Fruit fly (Drosophila melanogaster): ENCODE results near the gene beta4GalNAcTB.

beta4GalNAcTB gene

dm6 chr3R:29072834-29073233, 39.0 kb upstream of the beta4GalNAcTB start (continued):
- TF ChIP-seq Hr4 (GFP tag; optimal IDR thresholded peaks at IDR 0.05): no peak

dm6 chr3R:29071141-29071540, 37.3 kb upstream of the beta4GalNAcTB start:
- no peak for TF ChIP-seq lz (GFP tag; optimal IDR thresholded peaks at IDR 0.05)
- no peak for TF ChIP-seq Hr39 (GFP tag; optimal IDR thresholded peaks at IDR 0.05)
- no peak for TF ChIP-seq Met (GFP tag; optimal IDR thresholded peaks at IDR 0.05)
- no peak for TF ChIP-seq Hr38 (GFP tag; optimal IDR thresholded peaks at IDR 0.05)
- TF ChIP-seq CG8119 (GFP tag; IDR thresholded peaks at IDR 0.05): no peak
- TF ChIP-seq Gug (GFP tag; IDR thresholded peaks at IDR 0.05): no peak
- no peak for TF ChIP-seq topi (GFP tag; optimal IDR thresholded peaks at IDR 0.05)
- TF ChIP-seq CG6808 (GFP tag; optimal IDR thresholded peaks at IDR 0.05): no peak
- no peak for TF ChIP-seq Hr4 (GFP tag; optimal IDR thresholded peaks at IDR 0.05)
- no peak for TF ChIP-seq acj6 (GFP tag; optimal IDR thresholded peaks at IDR 0.05)
- TF ChIP-seq CG3919 (GFP tag; optimal IDR thresholded peaks at IDR 0.05): no peak
- TF ChIP-seq Sox102F (GFP tag; optimal IDR thresholded peaks at IDR 0.05): no peak
- TF ChIP-seq Ets96B (tag; optimal IDR thresholded peaks at IDR 0.05): no peak
- TF ChIP-seq CG7368 (GFP tag; optimal IDR thresholded peaks at IDR 0.05): no peak
- TF ChIP-seq fkh (GFP tag; optimal IDR thresholded peaks at IDR 0.05): peak; percentile 66
- no peak for TF ChIP-seq ss (GFP tag; optimal IDR thresholded peaks at IDR 0.05)
- TF ChIP-seq vri (GFP tag; optimal IDR thresholded peaks at IDR 0.05): peak; percentile 17
- TF ChIP-seq spab (GFP tag; optimal IDR thresholded peaks at IDR 0.05): no peak
- TF ChIP-seq svp (GFP tag): peak; percentile 40
- no peak for TF ChIP-seq dsx (GFP tag; optimal IDR thresholded peaks at IDR 0.05; ENCODE audit: poor library complexity, severe bottlenecking)
- TF ChIP-seq CG4318 (GFP tag; optimal IDR thresholded peaks at IDR 0.05): no peak

- TF ChIP-seq Eip78C (GFP tag): peak; percentile 30
- TF ChIP-seq CG10669 (GFP tag; optimal IDR thresholded peaks at IDR 0.05): no peak
- no peak for TF ChIP-seq Sox15 (GFP tag; optimal IDR thresholded peaks at IDR 0.05)
- TF ChIP-seq net (GFP tag; optimal IDR thresholded peaks at IDR 0.05): no peak
- TF ChIP-seq svp (GFP tag): peak; percentile 47
- TF ChIP-seq CG6854 (GFP tag; optimal IDR thresholded peaks at IDR 0.05): peak; percentile 17
- 0 out of 3 replicates have a peak, but pooled peaks have one; percentile 0 for TF ChIP-seq eg (GFP tag; IDR thresholded peaks at IDR 0.05)
Measured at dm6 chr3R:29069208-29070072, 35.6 kb upstream of the beta4GalNAcTB start.

- TF ChIP-seq eg (GFP tag; IDR thresholded peaks at IDR 0.05) (peak; percentile 49; the same call in 1 of the 3 replicates), Sox14 (GFP tag; optimal IDR thresholded peaks at IDR 0.05) (no peak), Sox102F (GFP tag; optimal IDR thresholded peaks at IDR 0.05) (no peak), Ets96B (tag; optimal IDR thresholded peaks at IDR 0.05) (no peak), Gug (GFP tag; IDR thresholded peaks at IDR 0.05) (no peak), CG16779 (tag; optimal IDR thresholded peaks at IDR 0.05) (no peak), Lpt (GFP tag; optimal IDR thresholded peaks at IDR 0.05) (no peak), net (GFP tag; optimal IDR thresholded peaks at IDR 0.05) (no peak), vri (GFP tag; optimal IDR thresholded peaks at IDR 0.05) (peak; percentile 12), pdm3 (GFP tag; optimal IDR thresholded peaks at IDR 0.05) (no peak), CG11902 (GFP tag; optimal IDR thresholded peaks at IDR 0.05) (no peak), Smox (GFP tag; optimal IDR thresholded peaks at IDR 0.05) (no peak), dac (GFP tag; optimal IDR thresholded peaks at IDR 0.05) (no peak), Hr38 (GFP tag; optimal IDR thresholded peaks at IDR 0.05) (no peak), OdsH (GFP tag; optimal IDR thresholded peaks at IDR 0.05) (no peak), CG15336 (GFP tag; IDR thresholded peaks at IDR 0.05) (peak; percentile 34; the same call in 1 of the 2 replicates), svp (GFP tag) (no peak), CG34406 (GFP tag; optimal IDR thresholded peaks at IDR 0.05) (no peak), CG3032 (tag; optimal IDR thresholded peaks at IDR 0.05) (no peak), fd59A (GFP tag; optimal IDR thresholded peaks at IDR 0.05) (no peak), Hr39 (GFP tag; optimal IDR thresholded peaks at IDR 0.05) (peak; percentile 7), Sox15 (GFP tag; optimal IDR thresholded peaks at IDR 0.05) (no peak), acj6 (GFP tag; optimal IDR thresholded peaks at IDR 0.05) (peak; percentile 8), Eip75B (GFP tag; optimal IDR thresholded peaks at IDR 0.05) (no peak), Met (GFP tag; optimal IDR thresholded peaks at IDR 0.05) (peak; percentile 23), CG10631 (GFP tag; optimal IDR thresholded peaks at IDR 0.05) (no peak), cyc (GFP tag; optimal IDR thresholded peaks at IDR 0.05) (no peak), ss (GFP tag; optimal IDR thresholded peaks at IDR 0.05) (no peak)
Measured at dm6 chr3R:29068430-29069207, 34.8 kb upstream of the beta4GalNAcTB start.

All from whole organism, prepupa.